Worm (Caenorhabditis elegans) whole organism, mixed stage, embryonic: ENCODE measurements around the gene F59B2.14.

ENCODE experiments used
- M03D4.4 ChIP-seq: sonication (generic microtip); optimal IDR thresholded peaks from 2 replicates; lab custom pipeline; 2017; ENCODE audit warnings: mild to moderate bottlenecking, missing genetic modification characterization, missing compliant biosample characterization
- bed-3 ChIP-seq: fragments of 200-800 bp; sonication (Bioruptor generic); optimal IDR thresholded peaks from 3 replicates; lab custom pipeline; 2018; ENCODE audit warnings: mild to moderate bottlenecking, missing genetic modification characterization, moderate library complexity, missing compliant biosample characterization
- blmp-1 ChIP-seq: fragments of 150-350 bp; optimal IDR thresholded peaks from 2 replicates; lab custom pipeline; 2014; ENCODE audit warnings: missing biosample characterization, missing genetic modification characterization
- ceh-39 ChIP-seq: fragments of 150-350 bp; optimal IDR thresholded peaks from 2 replicates; lab custom pipeline; 2014; ENCODE audit warnings: missing biosample characterization, missing genetic modification characterization
- ceh-43 ChIP-seq: fragments of 200-800 bp; sonication (Bioruptor generic); optimal IDR thresholded peaks from 2 replicates; lab custom pipeline; 2018; ENCODE audit warnings: mild to moderate bottlenecking, missing genetic modification characterization, moderate library complexity, missing compliant biosample characterization
- ceh-83 ChIP-seq: fragments of 200-800 bp; sonication (Bioruptor generic); optimal IDR thresholded peaks from 2 replicates; lab custom pipeline; 2018; ENCODE audit warnings: mild to moderate bottlenecking, missing genetic modification characterization, missing compliant biosample characterization
- ces-1 ChIP-seq: fragments of 150-350 bp; optimal IDR thresholded peaks from 2 replicates; lab custom pipeline; 2014; ENCODE audit warnings: missing biosample characterization, missing genetic modification reagents, missing genetic modification characterization
- cnd-1 ChIP-seq: fragments of 200-800 bp; sonication (Bioruptor generic); optimal IDR thresholded peaks from 2 replicates; lab custom pipeline; 2018; ENCODE audit warnings: mild to moderate bottlenecking, missing genetic modification characterization, missing compliant biosample characterization
- drap-1 ChIP-seq: fragments of 200-800 bp; sonication (Bioruptor generic); optimal IDR thresholded peaks from 3 replicates; lab custom pipeline; 2018; ENCODE audit warnings: mild to moderate bottlenecking, missing genetic modification characterization, missing compliant biosample characterization
- elt-1 ChIP-seq: sonication (generic microtip); optimal IDR thresholded peaks from 2 replicates; lab custom pipeline; 2017; ENCODE audit warnings: missing genetic modification characterization, mild to moderate bottlenecking, missing compliant biosample characterization, antibody characterized with exemption, moderate library complexity, borderline replicate concordance; ENCODE audit not compliant: insufficient read depth
- elt-3 ChIP-seq: fragments of 150-350 bp; optimal IDR thresholded peaks from 2 replicates; lab custom pipeline; 2014; ENCODE audit warnings: missing biosample characterization, missing genetic modification characterization
- flh-1 ChIP-seq: fragments of 200-800 bp; sonication (Bioruptor generic); optimal IDR thresholded peaks from 2 replicates; lab custom pipeline; 2018; ENCODE audit warnings: mild to moderate bottlenecking, missing genetic modification characterization, moderate library complexity, missing compliant biosample characterization
- ham-2 ChIP-seq: fragments of 200-800 bp; sonication (Bioruptor generic); optimal IDR thresholded peaks from 2 replicates; lab custom pipeline; 2018; ENCODE audit warnings: mild to moderate bottlenecking, missing genetic modification characterization, missing compliant biosample characterization
- hlh-1 ChIP-seq: fragments of 150-350 bp; optimal IDR thresholded peaks from 2 replicates; lab custom pipeline; 2014; ENCODE audit warnings: missing biosample characterization, missing genetic modification reagents, missing genetic modification characterization
- lin-13 ChIP-seq: fragments of 150-350 bp; optimal IDR thresholded peaks from 2 replicates; lab custom pipeline; 2014; ENCODE audit warnings: missing biosample characterization, missing genetic modification characterization
- lin-32 ChIP-seq: fragments of 200-800 bp; sonication (Bioruptor generic); optimal IDR thresholded peaks from 2 replicates; lab custom pipeline; 2018; ENCODE audit warnings: mild to moderate bottlenecking, missing genetic modification characterization, missing compliant biosample characterization
- lsy-2 ChIP-seq: fragments of 150-350 bp; optimal IDR thresholded peaks from 2 replicates; lab custom pipeline; 2014; ENCODE audit warnings: missing biosample characterization, missing genetic modification characterization
- mab-5 ChIP-seq: fragments of 150-350 bp; optimal IDR thresholded peaks from 2 replicates; lab custom pipeline; 2014; ENCODE audit warnings: missing biosample characterization, missing genetic modification characterization
- mep-1 ChIP-seq: fragments of 150-350 bp; optimal IDR thresholded peaks from 2 replicates; lab custom pipeline; 2017; ENCODE audit warnings: missing biosample characterization, missing genetic modification reagents, missing genetic modification characterization, inconsistent platforms
- mls-2 ChIP-seq: sonication (generic microtip); optimal IDR thresholded peaks from 2 replicates; lab custom pipeline; 2016; ENCODE audit warnings: mild to moderate bottlenecking, missing genetic modification characterization, moderate library complexity, missing compliant biosample characterization
- nhr-12 ChIP-seq: fragments of 150-350 bp; optimal IDR thresholded peaks from 2 replicates; lab custom pipeline; 2014; ENCODE audit warnings: missing biosample characterization, missing genetic modification characterization
- nhr-2 ChIP-seq: fragments of 150-350 bp; optimal IDR thresholded peaks from 2 replicates; lab custom pipeline; 2014; ENCODE audit warnings: missing biosample characterization, missing genetic modification characterization
- nhr-237 ChIP-seq: fragments of 150-350 bp; optimal IDR thresholded peaks from 2 replicates; lab custom pipeline; 2014; ENCODE audit warnings: missing biosample characterization, missing genetic modification characterization
- nhr-28 ChIP-seq: fragments of 150-350 bp; optimal IDR thresholded peaks from 2 replicates; lab custom pipeline; 2014; ENCODE audit warnings: missing biosample characterization, missing genetic modification characterization
- nhr-76 ChIP-seq: sonication (generic microtip); optimal IDR thresholded peaks from 2 replicates; lab custom pipeline; 2017; ENCODE audit warnings: missing biosample characterization, missing genetic modification characterization
- pha-4 ChIP-seq: fragments of 150-350 bp; optimal IDR thresholded peaks from 2 replicates; lab custom pipeline; 2018; ENCODE audit warnings: missing biosample characterization, missing genetic modification reagents, missing genetic modification characterization
- sem-2 ChIP-seq: fragments of 200-800 bp; sonication (Bioruptor generic); optimal IDR thresholded peaks from 2 replicates; lab custom pipeline; 2018; ENCODE audit warnings: mild to moderate bottlenecking, missing genetic modification characterization, missing compliant biosample characterization
- snpc-4 ChIP-seq: fragments of 150-350 bp; optimal IDR thresholded peaks from 2 replicates; lab custom pipeline; 2014; ENCODE audit warnings: missing biosample characterization, missing genetic modification characterization
- sptf-1 ChIP-seq: sonication (generic microtip); optimal IDR thresholded peaks from 2 replicates; lab custom pipeline; 2017; ENCODE audit warnings: mild to moderate bottlenecking, missing genetic modification characterization, moderate library complexity, missing compliant biosample characterization
- tbx-8 ChIP-seq: fragments of 200-800 bp; sonication (Bioruptor generic); optimal IDR thresholded peaks from 2 replicates; lab custom pipeline; 2018; ENCODE audit warnings: mild to moderate bottlenecking, missing genetic modification characterization, moderate library complexity, missing compliant biosample characterization
- unc-120 ChIP-seq: sonication (generic microtip); optimal IDR thresholded peaks from 2 replicates; lab custom pipeline; 2017; ENCODE audit warnings: missing genetic modification characterization, missing compliant biosample characterization; ENCODE audit not compliant: poor library complexity, severe bottlenecking
- unc-39 ChIP-seq: fragments of 150-350 bp; optimal IDR thresholded peaks from 2 replicates; lab custom pipeline; 2014; ENCODE audit warnings: missing biosample characterization, missing genetic modification characterization
- unc-62 ChIP-seq: fragments of 150-350 bp; optimal IDR thresholded peaks from 2 replicates; lab custom pipeline; 2014; ENCODE audit warnings: missing biosample characterization, missing genetic modification reagents, missing genetic modification characterization
- zip-8 ChIP-seq: fragments of 150-350 bp; optimal IDR thresholded peaks from 2 replicates; lab custom pipeline; 2014; ENCODE audit warnings: missing biosample characterization, missing genetic modification characterization
- ztf-11 ChIP-seq: fragments of 150-350 bp; optimal IDR thresholded peaks from 2 replicates; lab custom pipeline; 2014; ENCODE audit warnings: missing biosample characterization, missing genetic modification characterization

F59B2.14 gene

ce11 chrIII:9054414-9055147, 32.1 kb upstream of the F59B2.14 start, which contains the start of gene cls-2:
Gene cls-2 (plus strand): TSS chrIII:9055048.
- TF ChIP-seq unc-120 (tag; lab: Kevin White, UChicago), result peak; percentile 10
- peak; percentile 7 for TF ChIP-seq mep-1
- TF ChIP-seq nhr-12 (tag; lab: Kevin White, UChicago), result no peak

ce11 chrIII:9053740-9054252, 31.4 kb upstream of the F59B2.14 start, which contains the start of gene R107.5:
Gene R107.5 (minus strand): TSS chrIII:9053790.
- TF ChIP-seq snpc-4 (tag; lab: Kevin White, UChicago) (no peak), ceh-43 (GFP tag; lab: Kevin White, UChicago) (peak; percentile 36), blmp-1 (peak; percentile 66), nhr-28 (tag; lab: Kevin White, UChicago) (no peak), nhr-76 (tag; lab: Kevin White, UChicago) (no peak), nhr-2 (tag; lab: Kevin White, UChicago) (peak; percentile 13), drap-1 (GFP tag; lab: Kevin White, UChicago) (peak; percentile 56), lin-13 (tag; lab: Kevin White, UChicago) (peak; percentile 89), mep-1 (peak; percentile 80), tbx-8 (no peak), M03D4.4 (peak; percentile 51), elt-1 (no peak), lin-32 (GFP tag; lab: Kevin White, UChicago) (no peak), sptf-1 (tag; lab: Kevin White, UChicago) (peak; percentile 69), hlh-1 (tag; lab: Kevin White, UChicago) (peak; percentile 20), nhr-12 (tag; lab: Kevin White, UChicago) (no peak), ceh-83 (GFP tag; lab: Kevin White, UChicago) (peak; percentile 69), unc-39 (tag; lab: Kevin White, UChicago) (no peak), mab-5 (no peak), unc-120 (tag; lab: Kevin White, UChicago) (peak; percentile 33), mls-2 (tag; lab: Kevin White, UChicago) (peak; percentile 91), lsy-2 (tag; lab: Kevin White, UChicago) (peak; percentile 75), unc-62 (GFP tag; lab: Kevin White, UChicago) (peak; percentile 86), bed-3 (peak; percentile 34), ham-2 (GFP tag; lab: Kevin White, UChicago) (peak; percentile 92), flh-1 (GFP tag; lab: Kevin White, UChicago) (no peak), nhr-237 (tag; lab: Kevin White, UChicago) (peak; percentile 72), zip-8 (tag; lab: Kevin White, UChicago) (no peak), ztf-11 (tag; lab: Kevin White, UChicago) (peak; percentile 60), elt-3 (peak; percentile 75), pha-4 (tag; lab: Kevin White, UChicago) (peak; percentile 97), ces-1 (GFP tag; lab: Kevin White, UChicago) (peak; percentile 74), cnd-1 (tag; lab: Kevin White, UChicago) (peak; percentile 55), ceh-39 (tag; lab: Kevin White, UChicago) (peak; percentile 92), sem-2 (GFP tag; lab: Kevin White, UChicago) (peak; percentile 1)

- TF ChIP-seq cnd-1 (tag; lab: Kevin White, UChicago) (peak; percentile 26), pha-4 (tag; lab: Kevin White, UChicago) (no peak), snpc-4 (tag; lab: Kevin White, UChicago) (no peak), ceh-43 (GFP tag; lab: Kevin White, UChicago) (no peak)
These were observed 30.8 kb upstream of the F59B2.14 start for ce11 chrIII:9053263-9053662.
